Worm (Caenorhabditis elegans): Measurements from ENCODE around the gene pqn-31.

The pqn-31 gene

DNA sequence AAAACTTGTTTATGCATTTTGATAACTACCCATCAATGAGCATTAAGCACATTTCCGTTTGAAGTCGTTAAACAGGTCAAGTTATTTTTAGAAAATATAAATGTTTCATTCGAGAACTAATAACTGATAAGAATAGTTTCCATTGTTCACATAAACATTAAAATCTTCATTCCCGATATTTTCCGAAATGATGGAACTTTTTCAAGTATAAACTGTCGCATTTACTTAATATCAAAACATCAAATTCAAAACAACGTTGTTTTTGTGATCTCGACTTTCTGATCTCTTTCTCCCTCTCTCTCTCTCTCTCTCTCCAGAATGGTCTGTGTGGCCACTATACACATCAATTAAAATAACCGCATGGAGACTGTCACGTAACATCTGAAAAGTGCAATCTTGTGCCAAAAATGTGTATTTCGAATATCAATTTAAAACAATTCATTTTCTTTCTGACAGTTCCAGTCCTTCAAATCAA lies 35.0 kb upstream of the pqn-31 start (continued):
- TF ChIP-seq zfp-2 (tag; optimal IDR thresholded peaks at IDR 0.05) = no peak
- TF ChIP-seq nhr-10 (tag; optimal IDR thresholded peaks at IDR 0.05) = peak; percentile 41
- TF ChIP-seq hlh-11 (tag; optimal IDR thresholded peaks at IDR 0.05) = peak; percentile 66
- peak in 1 of 2 experiments; percentile 66 for TF ChIP-seq unc-62 (GFP tag; optimal IDR thresholded peaks at IDR 0.05 in 1 of 2)
- TF ChIP-seq unc-62 (tag; optimal IDR thresholded peaks at IDR 0.05) = no peak
- no peak for TF ChIP-seq lin-13 (GFP tag; optimal IDR thresholded peaks at IDR 0.05)
- no peak for TF ChIP-seq T26A8.4 (GFP tag; IDR thresholded peaks at IDR 0.05)
- TF ChIP-seq snpc-1.2 (GFP tag; IDR thresholded peaks at IDR 0.05) = no peak
- TF ChIP-seq nhr-77 (tag; optimal IDR thresholded peaks at IDR 0.05) = peak; percentile 87
- TF ChIP-seq lin-1 (GFP tag; IDR thresholded peaks at IDR 0.05) = no peak
- peak; percentile 53 for TF ChIP-seq hlh-30 (tag; optimal IDR thresholded peaks at IDR 0.05; ENCODE audit: insufficient read depth)
- TF ChIP-seq nhr-48 (tag; optimal IDR thresholded peaks at IDR 0.05) = peak; percentile 31
- TF ChIP-seq unc-39 (tag; optimal IDR thresholded peaks at IDR 0.05) = no peak
- TF ChIP-seq lin-29 (GFP tag; IDR thresholded peaks at IDR 0.05) = no peak
- no peak for TF ChIP-seq fkh-10 (GFP tag; optimal IDR thresholded peaks at IDR 0.05)
- TF ChIP-seq daf-16 (GFP tag; optimal IDR thresholded peaks at IDR 0.05) = no peak
- TF ChIP-seq daf-16 (tag; optimal IDR thresholded peaks at IDR 0.05) = peak; percentile 95
- TF ChIP-seq nhr-28 (tag; optimal IDR thresholded peaks at IDR 0.05) = peak; percentile 68
- no peak for TF ChIP-seq spr-3 (GFP tag; optimal IDR thresholded peaks at IDR 0.05)
- peak; percentile 4; the same call in 1 of the 2 replicates for TF ChIP-seq zfp-3 (GFP tag; conservative IDR thresholded peaks at IDR 0.05)
- no peak for TF ChIP-seq rbr-2 (tag; optimal IDR thresholded peaks at IDR 0.05)
- TF ChIP-seq zip-2 (tag; optimal IDR thresholded peaks at IDR 0.05) = no peak
- TF ChIP-seq lsy-2 (tag; optimal IDR thresholded peaks at IDR 0.05) = peak; percentile 16 to 27
- TF ChIP-seq arid-1 (GFP tag; conservative IDR thresholded peaks at IDR 0.05) = no peak

DNA sequence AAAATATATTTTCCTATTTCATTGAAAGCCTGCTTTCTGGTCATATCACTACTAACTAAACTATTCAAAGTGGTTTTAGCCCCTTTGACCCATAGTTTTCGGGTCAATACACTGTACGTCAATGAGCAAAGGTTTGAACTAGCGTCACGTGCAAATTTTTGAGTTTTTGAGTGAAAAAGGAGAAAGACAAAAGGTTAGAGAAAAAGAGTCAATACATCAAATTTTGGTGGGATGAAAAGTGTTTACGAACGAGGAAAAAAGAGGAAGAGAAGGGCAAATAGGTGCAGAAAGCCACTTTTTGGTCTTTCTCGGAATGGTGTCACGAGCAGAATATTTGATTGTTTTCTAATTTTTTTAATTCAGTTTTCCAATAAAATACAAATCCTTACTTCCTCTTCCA lies 33.6 kb upstream of the pqn-31 start:
- no peak for TF ChIP-seq unc-62 (GFP tag; optimal IDR thresholded peaks at IDR 0.05 in 1 of 2)
- TF ChIP-seq unc-62 (tag; optimal IDR thresholded peaks at IDR 0.05) = no peak
- no peak for TF ChIP-seq mes-2 (tag; optimal IDR thresholded peaks at IDR 0.05; ENCODE audit: poor library complexity, severe bottlenecking)
- TF ChIP-seq aha-1 (tag) = no peak
- TF ChIP-seq ceh-44 (GFP tag; IDR thresholded peaks at IDR 0.05) = no peak
- TF ChIP-seq lin-15B (tag; optimal IDR thresholded peaks at IDR 0.05) = no peak
- no peak for TF ChIP-seq sdz-12 (GFP tag; optimal IDR thresholded peaks at IDR 0.05)
- no peak for TF ChIP-seq lim-7 (GFP tag; IDR thresholded peaks at IDR 0.05)
- TF ChIP-seq zip-2 (tag; optimal IDR thresholded peaks at IDR 0.05) = no peak
- TF ChIP-seq tag-97 (GFP tag; IDR thresholded peaks at IDR 0.05) = no peak
- 0 out of 2 replicates have a peak, but pooled peaks have one; percentile 35 for TF ChIP-seq pha-4 (GFP tag; IDR thresholded peaks at IDR 0.05)
- no peak for TF ChIP-seq pha-4 (tag; optimal IDR thresholded peaks at IDR 0.05)
- TF ChIP-seq hmg-1.1 (GFP tag; IDR thresholded peaks at IDR 0.05) = no peak
- no peak for TF ChIP-seq madf-5 (GFP tag; IDR thresholded peaks at IDR 0.05)
- no peak for TF ChIP-seq unc-130 (GFP tag; optimal IDR thresholded peaks at IDR 0.05)
- TF ChIP-seq nhr-48 (tag; optimal IDR thresholded peaks at IDR 0.05) = no peak
- peak in 1 of 2 experiments; percentile 25 for TF ChIP-seq lsy-2 (tag; optimal IDR thresholded peaks at IDR 0.05)
- no peak for TF ChIP-seq daf-8 (GFP tag; IDR thresholded peaks at IDR 0.05)
- no peak for TF ChIP-seq ztf-11 (tag; optimal IDR thresholded peaks at IDR 0.05)
- no peak for TF ChIP-seq mep-1 (tag; optimal IDR thresholded peaks at IDR 0.05)
- TF ChIP-seq duxl-1 (tag; optimal IDR thresholded peaks at IDR 0.05; ENCODE audit: poor library complexity) = no peak
- TF ChIP-seq nhr-76 (tag; optimal IDR thresholded peaks at IDR 0.05) = no peak
- no peak for TF ChIP-seq dpl-1 (GFP tag; optimal IDR thresholded peaks at IDR 0.05)
- no peak for TF ChIP-seq nhr-111 (GFP tag; optimal IDR thresholded peaks at IDR 0.05)
- no peak for TF ChIP-seq pqm-1 (tag; optimal IDR thresholded peaks at IDR 0.05)
- no peak for TF ChIP-seq lin-1 (GFP tag; IDR thresholded peaks at IDR 0.05)
- TF ChIP-seq ceh-28 (tag; optimal IDR thresholded peaks at IDR 0.05) = no peak
- no peak for TF ChIP-seq arid-1 (GFP tag; conservative IDR thresholded peaks at IDR 0.05)
- TF ChIP-seq T26A8.4 (GFP tag; IDR thresholded peaks at IDR 0.05) = no peak
- no peak for TF ChIP-seq F49E8.2 (tag; optimal IDR thresholded peaks at IDR 0.05; ENCODE audit: borderline replicate concordance)
- no peak for TF ChIP-seq nhr-102 (tag; optimal IDR thresholded peaks at IDR 0.05)
- TF ChIP-seq mxl-3 (GFP tag; optimal IDR thresholded peaks at IDR 0.05) = no peak
- no peak for TF ChIP-seq R02D3.7 (tag; optimal IDR thresholded peaks at IDR 0.05)
- peak; percentile 15 for TF ChIP-seq dve-1 (tag; optimal IDR thresholded peaks at IDR 0.05; ENCODE audit: insufficient read depth)
- TF ChIP-seq mdl-1 (tag; optimal IDR thresholded peaks at IDR 0.05) = peak in 1 of 2 experiments; percentile 32

All from whole organism, L4 larva.